Worm (Caenorhabditis elegans): ENCODE measurements around the gene madf-5.

The madf-5 gene

DNA sequence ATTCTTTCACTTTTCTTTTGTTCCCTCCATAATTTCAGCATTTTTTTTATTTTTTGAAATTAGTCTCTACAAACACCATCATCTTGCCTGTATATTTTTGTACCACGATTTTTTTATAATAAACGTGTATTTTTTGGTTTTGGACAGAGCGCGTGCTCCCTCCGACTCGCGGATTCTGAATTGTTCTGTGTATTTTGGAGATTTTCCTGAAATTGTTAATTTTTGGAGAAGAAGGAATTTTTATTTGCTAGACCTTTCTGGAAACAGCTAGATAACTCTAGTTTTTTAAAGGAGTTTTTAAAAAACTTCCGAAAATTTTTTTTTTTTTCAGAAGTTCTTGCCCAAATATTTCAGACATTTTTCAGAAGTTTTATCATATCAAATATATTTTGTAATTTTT lies 3.0 kb downstream of the madf-5 start, which contains the start of gene C01G12.13:
Gene C01G12.13, plus strand, starts transcription at position 301 of the 400 bp plus-strand sequence.
- TF ChIP-seq unc-62 (GFP tag; optimal IDR thresholded peaks at IDR 0.05), result no peak

DNA sequence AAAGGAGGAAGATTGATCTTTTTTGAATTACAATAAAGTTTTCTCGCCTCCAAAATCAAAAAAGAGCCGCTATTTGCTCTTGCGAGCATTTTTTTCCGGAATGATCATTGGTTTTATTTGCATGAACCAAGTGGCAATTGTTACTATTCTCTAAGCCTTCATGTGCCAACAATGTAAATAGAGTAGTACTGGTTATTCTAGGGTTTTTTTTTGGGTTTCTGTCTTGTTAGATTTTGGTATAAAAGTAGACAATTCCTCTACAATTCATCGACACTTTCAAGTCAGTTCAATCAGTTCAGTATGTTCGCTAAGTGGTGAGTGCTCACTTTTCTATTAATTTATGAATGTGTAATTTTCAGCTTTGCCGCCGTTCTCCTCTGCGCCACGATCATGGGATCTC lies 4.6 kb downstream of the madf-5 start, which contains the start of gene nspb-7:
Gene nspb-7, plus strand, starts transcription at position 301 of the 400 bp plus-strand sequence.
- no peak for TF ChIP-seq unc-62 (GFP tag; optimal IDR thresholded peaks at IDR 0.05)

DNA sequence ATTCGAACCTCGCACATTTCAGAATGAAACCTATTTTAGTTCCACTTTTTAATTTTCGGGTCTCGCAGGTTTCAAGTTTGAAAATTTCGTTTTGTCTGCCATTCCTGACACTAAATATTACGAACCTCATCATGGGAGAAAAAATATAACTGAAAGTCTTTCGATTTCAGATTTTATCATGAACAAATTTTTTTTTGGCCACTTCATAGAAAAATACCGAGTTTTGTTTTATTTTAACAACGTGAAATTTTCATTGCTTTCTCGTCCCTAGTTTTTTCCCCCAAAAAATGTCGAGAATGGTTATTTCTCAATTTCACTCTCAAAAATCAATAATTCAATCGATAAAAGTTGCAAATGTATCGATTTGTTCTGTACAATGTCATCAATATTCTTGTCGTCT lies 5.3 kb downstream of the madf-5 start, which contains the start of gene C01G12.9:
Gene C01G12.9, plus strand, starts transcription at position 301 of the 400 bp plus-strand sequence.
- no peak for TF ChIP-seq unc-62 (GFP tag; optimal IDR thresholded peaks at IDR 0.05)

DNA sequence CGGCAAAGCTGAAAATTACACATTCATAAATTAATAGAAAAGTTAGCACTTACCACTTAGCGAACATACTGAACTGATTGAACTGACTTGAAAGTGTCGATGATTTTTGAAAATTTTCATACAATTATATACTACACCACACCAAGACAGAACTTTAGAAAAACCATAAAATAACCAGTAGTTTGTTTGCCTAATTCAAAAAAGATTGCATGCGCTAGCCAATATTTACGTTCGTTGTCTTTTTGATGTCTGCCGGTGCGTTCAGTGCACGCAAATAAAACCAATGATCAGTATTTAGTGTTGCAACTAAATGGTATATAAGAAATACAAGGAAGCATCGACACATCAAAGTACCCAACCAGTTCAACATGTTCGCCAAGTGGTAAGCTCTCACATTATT lies 7.1 kb downstream of the madf-5 start, which contains the start of the genes nspb-8 and nspb-9:
Gene nspb-8, minus strand, starts transcription at position 101 of the 400 bp plus-strand sequence.
Gene nspb-9, plus strand, starts transcription at position 311 of the 400 bp plus-strand sequence.
- TF ChIP-seq unc-62 (GFP tag; optimal IDR thresholded peaks at IDR 0.05), result no peak

DNA sequence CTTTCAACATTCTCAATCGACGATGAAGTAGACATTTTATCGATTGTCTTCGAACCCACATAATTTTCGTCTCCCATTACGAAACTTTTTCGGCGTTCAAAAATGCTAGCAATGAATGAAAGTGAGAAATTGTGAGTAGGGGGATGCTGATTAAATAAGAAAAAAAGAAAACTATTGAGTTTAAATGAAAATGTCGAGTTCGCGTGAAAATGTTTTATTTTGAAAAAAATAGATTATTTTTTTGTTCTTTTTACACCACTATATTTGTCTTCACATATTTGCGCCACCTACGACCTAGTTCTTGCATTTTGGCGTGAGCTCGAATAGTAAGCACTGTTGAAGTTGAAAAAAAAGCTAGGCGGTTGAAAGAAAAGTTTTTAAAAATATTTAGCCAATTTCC lies 8.8 kb downstream of the madf-5 start, which contains the start of gene C01G12.3:
Gene C01G12.3, minus strand, starts transcription at position 101 of the 400 bp plus-strand sequence.
- no peak for TF ChIP-seq unc-62 (GFP tag; optimal IDR thresholded peaks at IDR 0.05)

DNA sequence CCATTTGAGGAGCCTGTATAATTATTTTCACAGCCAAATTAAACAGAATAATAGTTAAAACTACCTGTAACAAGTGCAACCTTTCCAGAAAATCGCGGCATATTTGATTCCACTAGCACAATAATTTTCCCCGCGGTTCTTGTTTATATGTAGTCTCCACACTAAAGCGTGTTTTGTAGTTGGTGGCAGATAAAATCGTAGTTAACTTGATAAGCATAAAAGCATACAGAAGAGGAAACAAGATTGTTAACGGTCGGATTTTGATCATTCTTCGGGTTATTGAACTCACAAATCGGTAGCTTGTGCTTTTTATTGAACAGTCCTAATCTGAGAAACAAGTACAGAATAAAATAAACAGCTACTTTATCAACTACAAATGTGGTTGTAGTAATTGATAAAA lies 14.0 kb downstream of the madf-5 start, which contains the start of gene C01G12.5:
Gene C01G12.5, minus strand, starts transcription at position 101 of the 400 bp plus-strand sequence.
- TF ChIP-seq unc-62 (GFP tag; optimal IDR thresholded peaks at IDR 0.05), result no peak

DNA sequence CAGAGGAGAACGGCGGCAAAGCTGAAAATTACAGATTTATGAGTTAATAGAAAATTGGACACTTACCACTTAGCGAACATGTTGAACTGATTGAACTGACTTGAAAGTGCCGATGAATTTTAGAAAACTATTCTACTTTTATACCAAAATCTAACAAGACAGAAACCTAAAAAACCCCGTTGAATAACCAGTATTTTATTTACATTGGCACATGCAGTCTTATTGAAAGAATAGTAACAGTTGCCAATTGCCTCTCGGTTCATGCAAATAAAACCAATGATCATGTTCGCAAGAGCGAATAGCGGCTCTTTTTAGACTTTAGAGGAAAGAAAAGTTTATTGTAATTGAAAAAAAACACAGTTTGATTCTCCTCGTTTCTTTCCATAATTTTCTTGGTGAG lies 14.7 kb downstream of the madf-5 start, which contains the start of gene nspb-10:
Gene nspb-10, minus strand, starts transcription at position 101 of the 400 bp plus-strand sequence.
- no peak for TF ChIP-seq unc-62 (GFP tag; optimal IDR thresholded peaks at IDR 0.05)

DNA sequence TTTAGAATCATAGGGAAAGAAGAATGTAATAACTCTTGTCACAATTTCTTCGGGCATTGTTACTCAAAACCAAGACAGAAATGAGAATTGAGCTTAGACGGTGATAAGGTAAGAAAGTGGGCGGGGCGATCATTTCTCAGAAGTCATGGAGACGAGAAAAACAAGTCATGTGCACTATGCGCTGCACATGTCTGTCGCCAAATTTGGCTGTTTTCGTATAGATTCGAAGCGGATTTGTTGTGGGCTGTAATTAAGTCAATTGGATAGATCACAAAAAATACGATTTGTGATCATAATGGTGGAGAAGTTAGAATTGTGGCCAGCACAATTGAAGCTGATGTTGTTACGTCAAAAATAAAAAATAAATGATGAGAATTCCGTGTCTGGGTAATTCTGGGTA lies 18.3 kb downstream of the madf-5 start, which contains the start of gene C01G12.7:
Gene C01G12.7, minus strand, starts transcription at position 195 of the 400 bp plus-strand sequence.
- no peak for TF ChIP-seq unc-62 (GFP tag; optimal IDR thresholded peaks at IDR 0.05)

DNA sequence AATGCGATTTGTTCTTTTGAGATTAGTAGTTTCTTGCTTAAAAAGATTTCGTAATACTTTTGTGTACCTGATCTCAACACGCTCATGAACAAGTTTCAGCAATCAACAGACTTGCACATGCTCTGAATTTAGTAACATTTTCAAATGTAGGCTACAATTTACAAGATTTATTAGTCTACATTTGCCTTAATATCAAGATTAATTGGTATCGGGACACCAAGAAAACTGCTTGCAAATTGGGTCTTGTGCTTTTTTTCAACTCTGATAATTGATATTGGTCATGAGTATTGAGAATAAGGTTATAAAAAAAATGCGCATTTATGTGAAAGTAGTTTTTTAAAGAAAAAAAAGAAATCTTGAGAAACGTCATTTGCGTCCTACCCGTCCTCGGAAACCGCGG lies 19.2 kb downstream of the madf-5 start:
- TF ChIP-seq unc-62 (GFP tag; optimal IDR thresholded peaks at IDR 0.05), result no peak

DNA sequence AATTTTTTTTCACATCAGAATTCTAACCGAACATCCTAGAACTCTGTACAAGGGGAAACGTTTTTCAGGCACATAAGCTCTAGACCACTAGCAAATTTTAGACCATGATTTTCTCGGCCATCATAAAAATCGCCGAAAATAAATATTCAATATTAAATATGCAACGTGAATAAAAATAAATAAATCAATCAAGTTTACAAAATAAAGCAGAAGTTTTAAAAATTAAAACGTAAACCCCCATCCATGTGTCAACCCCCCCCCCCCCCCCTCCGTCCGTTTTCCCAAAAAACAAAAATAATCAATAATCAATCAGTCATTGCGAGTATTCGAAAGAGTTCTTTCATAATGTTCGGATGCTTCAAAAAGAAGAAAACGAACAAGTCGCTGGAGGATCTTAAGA lies 19.9 kb downstream of the madf-5 start, which contains the start of gene catp-4:
Gene catp-4, plus strand, starts transcription at position 301 of the 400 bp plus-strand sequence.
- no peak for TF ChIP-seq unc-62 (GFP tag; optimal IDR thresholded peaks at IDR 0.05)

DNA sequence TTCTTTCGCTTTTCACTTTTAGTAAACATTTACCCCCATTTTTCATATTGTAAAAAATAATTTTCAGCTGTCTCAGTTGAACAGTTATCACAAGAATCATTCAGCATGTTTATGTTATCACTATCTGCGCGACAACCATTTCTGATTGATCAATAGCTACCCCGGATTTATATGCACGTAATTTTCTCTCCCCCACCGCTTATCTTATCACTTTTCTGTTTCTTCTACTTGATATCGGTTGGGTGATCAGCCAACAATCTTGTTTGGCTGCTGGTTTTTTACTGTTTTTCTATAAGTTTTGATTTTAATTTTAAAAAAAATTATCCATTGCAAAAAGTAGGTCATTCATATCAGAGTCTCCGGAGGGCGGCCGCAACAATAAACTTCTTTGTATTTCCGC lies 24.4 kb downstream of the madf-5 start:
- TF ChIP-seq unc-62 (GFP tag; optimal IDR thresholded peaks at IDR 0.05), result no peak

DNA sequence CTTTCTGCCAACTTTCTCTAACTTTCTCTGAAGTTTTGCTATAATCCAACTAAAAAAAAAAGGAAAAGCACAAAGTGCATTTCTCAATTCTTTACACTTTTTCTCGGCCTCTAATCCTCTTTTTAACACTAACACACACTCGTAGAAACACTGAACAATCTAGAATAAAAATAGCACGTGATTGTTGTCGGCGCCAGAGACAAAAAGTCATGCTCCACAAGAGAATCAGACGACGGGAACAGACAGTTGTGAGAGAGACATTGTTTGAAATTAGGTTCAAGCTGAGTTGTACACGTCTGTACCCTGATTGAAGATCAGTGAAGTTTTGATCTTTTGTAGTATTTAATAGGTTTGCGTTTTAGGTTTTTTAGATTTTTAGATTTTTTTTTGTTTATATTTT lies 25.0 kb downstream of the madf-5 start:
- TF ChIP-seq unc-62 (GFP tag; optimal IDR thresholded peaks at IDR 0.05), result no peak

DNA sequence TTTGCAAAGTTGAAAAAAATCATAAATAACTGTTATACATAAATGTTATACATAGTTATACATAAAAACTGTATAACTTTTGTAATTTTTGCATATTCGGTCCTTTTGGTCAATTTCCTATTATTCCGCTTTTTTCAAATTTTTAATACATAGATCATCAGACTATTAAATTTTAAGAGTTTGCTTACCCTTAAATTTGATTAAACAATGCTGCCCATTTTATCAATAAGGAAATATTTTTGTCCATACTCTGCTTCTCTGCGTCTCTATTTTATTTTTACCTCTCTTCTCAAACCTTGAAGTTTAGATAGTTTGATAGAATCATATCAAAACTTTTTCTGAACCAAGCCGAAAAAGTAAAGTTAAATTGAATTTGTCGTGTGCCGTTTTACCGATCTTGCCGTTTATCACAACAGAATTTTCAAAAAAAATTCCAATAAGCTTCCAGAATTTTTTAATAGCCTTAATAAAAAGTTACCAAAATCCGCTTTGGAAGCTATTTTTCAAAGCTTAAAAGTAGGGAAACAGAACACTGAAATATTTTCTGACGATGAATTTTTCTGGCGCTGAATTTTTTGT lies 26.0 kb downstream of the madf-5 start:
- TF ChIP-seq unc-62 (GFP tag; optimal IDR thresholded peaks at IDR 0.05), result no peak

DNA sequence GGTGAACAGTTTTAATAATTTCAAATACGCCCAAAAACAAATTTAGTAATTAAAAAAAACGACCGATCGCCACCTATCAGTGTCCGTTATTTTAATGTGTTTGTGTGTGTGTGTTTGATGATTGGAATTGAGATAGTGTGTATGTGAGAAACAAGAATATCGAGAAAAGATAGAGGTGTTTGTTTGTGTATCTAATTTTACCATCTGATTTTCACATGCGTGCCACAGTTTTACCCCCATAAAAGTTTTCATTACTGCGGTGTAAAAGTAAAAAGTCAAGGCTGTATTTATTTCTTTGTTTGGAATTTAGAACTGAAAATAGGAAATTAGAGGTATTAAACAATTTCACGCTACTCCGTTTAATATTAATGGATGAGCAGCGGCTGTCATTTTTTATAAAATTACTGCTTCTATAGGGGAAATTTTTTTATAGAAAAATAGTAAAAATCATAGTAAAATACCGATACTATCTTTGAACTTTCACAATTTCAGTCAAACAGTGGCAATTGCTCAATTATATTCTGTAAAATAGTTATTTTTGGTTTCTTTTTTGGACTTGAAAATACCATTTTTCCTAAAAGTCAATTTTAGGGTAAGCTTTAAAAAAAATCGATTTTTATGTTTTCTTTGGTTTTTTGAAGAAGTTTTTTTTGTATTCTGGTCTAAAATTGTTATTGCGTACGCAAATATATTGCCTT lies 26.7 kb downstream of the madf-5 start:
- TF ChIP-seq unc-62 (GFP tag; optimal IDR thresholded peaks at IDR 0.05), result no peak

DNA sequence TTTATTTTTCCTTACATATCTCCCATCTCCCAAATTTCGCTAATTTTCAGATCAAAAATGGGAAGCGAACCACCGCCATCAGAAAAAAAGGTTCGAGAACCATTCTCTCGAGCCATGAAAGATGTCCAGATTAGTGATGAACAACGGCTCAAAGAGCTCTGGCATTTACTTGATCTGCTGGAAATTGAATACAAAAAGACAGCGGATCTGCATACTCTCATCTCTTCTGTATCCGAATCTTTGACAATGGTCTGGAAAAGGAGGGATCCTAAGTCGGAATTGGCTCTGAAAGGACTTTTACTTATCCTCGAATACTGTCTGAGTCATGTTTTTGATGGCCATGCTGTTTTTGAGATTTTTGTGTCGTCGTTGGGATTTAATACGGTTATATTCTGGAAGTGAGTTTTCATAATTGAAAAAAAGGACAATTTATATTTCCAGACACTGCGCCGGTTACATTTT lies 27.5 kb downstream of the madf-5 start, which contains the start of gene tps-2:
Gene tps-2, plus strand, starts transcription at position 51 of the 462 bp plus-strand sequence.
- TF ChIP-seq unc-62 (GFP tag; optimal IDR thresholded peaks at IDR 0.05), result no peak

DNA sequence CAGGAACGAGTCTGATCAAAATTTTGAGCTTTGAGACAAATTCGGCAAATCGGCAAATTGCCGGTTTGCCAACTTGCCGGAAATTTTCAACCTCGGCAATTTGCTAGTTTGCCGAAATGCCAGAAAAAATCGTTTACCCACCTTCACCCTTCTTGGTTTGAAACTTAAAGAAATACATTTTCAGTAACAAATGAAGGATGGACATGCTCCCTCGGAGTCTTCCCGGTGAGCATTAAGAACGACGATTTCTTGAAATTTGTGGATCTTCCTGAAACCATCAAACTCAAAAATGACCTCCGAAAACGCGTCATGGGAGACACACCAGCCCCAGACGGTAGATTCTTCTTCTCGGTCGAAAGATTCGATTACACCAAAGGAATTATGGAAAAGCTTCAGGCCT lies 29.3 kb downstream of the madf-5 start:
- TF ChIP-seq unc-62 (GFP tag; optimal IDR thresholded peaks at IDR 0.05), result no peak

All from whole organism, dauer.